Worm (Caenorhabditis elegans) whole organism, L1 larva: ENCODE data around the gene srz-63.

ENCODE experiments used
- C04F5.9 ChIP-seq: sonication (generic microtip); optimal IDR thresholded peaks from 2 replicates; lab custom pipeline; 2016; ENCODE audit warnings: missing genetic modification characterization, missing compliant biosample characterization
- Y116A8C.19 ChIP-seq: sonication (generic microtip); optimal IDR thresholded peaks from 2 replicates; lab custom pipeline; 2016; ENCODE audit warnings: missing compliant biosample characterization, missing genetic modification characterization, borderline replicate concordance
- aha-1 ChIP-seq: fragments of 150-350 bp; optimal IDR thresholded peaks from 2 replicates; lab custom pipeline; 2014; ENCODE audit warnings: missing biosample characterization, missing genetic modification characterization
- alr-1 ChIP-seq: fragments of 200-800 bp; sonication (Bioruptor generic); optimal IDR thresholded peaks from 2 replicates; lab custom pipeline; 2018; ENCODE audit warnings: borderline replicate concordance, mild to moderate bottlenecking, missing genetic modification characterization, missing compliant biosample characterization
- aly-2 ChIP-seq: fragments of 150-350 bp; optimal IDR thresholded peaks from 2 replicates; lab custom pipeline; 2014; ENCODE audit warnings: missing biosample characterization, missing genetic modification characterization
- blmp-1 ChIP-seq: fragments of 150-350 bp; optimal IDR thresholded peaks from 2 replicates; lab custom pipeline; 2014; ENCODE audit warnings: missing biosample characterization, missing genetic modification characterization
- ceh-63 ChIP-seq: fragments of 200-800 bp; sonication (Bioruptor generic); optimal IDR thresholded peaks from 2 replicates; lab custom pipeline; 2018; ENCODE audit warnings: mild to moderate bottlenecking, missing genetic modification characterization, missing compliant biosample characterization
- ceh-82 ChIP-seq, 3 experiments: fragments of 150-350 bp in 1 of 3; sonication (generic microtip) in 2 of 3; optimal IDR thresholded peaks; 2 replicates each; lab custom pipeline; 2014 to 2017; ENCODE audit warnings: missing biosample characterization in 3 of 3, missing genetic modification characterization in 3 of 3
- ceh-88 ChIP-seq: fragments of 200-800 bp; sonication (Bioruptor generic); IDR thresholded peaks from 2 replicates; pipeline ENCODE4 v1.3.6; 2022; ENCODE audit warnings: missing genetic modification characterization, missing compliant biosample characterization
- ces-1 ChIP-seq: fragments of 150-350 bp; optimal IDR thresholded peaks from 2 replicates; lab custom pipeline; 2014; ENCODE audit warnings: missing biosample characterization, missing genetic modification reagents, missing genetic modification characterization
- dsc-1 ChIP-seq: sonication (generic microtip); optimal IDR thresholded peaks from 2 replicates; lab custom pipeline; 2016; ENCODE audit warnings: mild to moderate bottlenecking, missing genetic modification characterization, missing compliant biosample characterization
- efl-1 ChIP-seq, 4 experiments: fragments of 150-350 bp; optimal IDR thresholded peaks in 3 of 4; peaks in 1 of 4; 1 replicate in 1 of 4; 2 replicates in 3 of 4; lab custom pipeline; 2014; ENCODE audit warnings: missing biosample characterization in 2 of 4, missing genetic modification characterization in 2 of 4, missing genetic modification reagents in 2 of 4
- efl-3 ChIP-seq: fragments of 200-800 bp; sonication (Bioruptor generic); optimal IDR thresholded peaks from 2 replicates; lab custom pipeline; 2018; ENCODE audit warnings: mild to moderate bottlenecking, missing genetic modification characterization, missing compliant biosample characterization
- elt-2 ChIP-seq: sonication (generic microtip); optimal IDR thresholded peaks from 2 replicates; lab custom pipeline; 2016; ENCODE audit warnings: missing genetic modification characterization, mild to moderate bottlenecking, inconsistent platforms, missing compliant biosample characterization, missing genetic modification reagents
- elt-3 ChIP-seq, 6 experiments: fragments of 150-350 bp in 1 of 6; sonication (generic microtip); optimal IDR thresholded peaks; 2 replicates each; lab custom pipeline; 2017 to 2018; ENCODE audit warnings: missing biosample characterization in 6 of 6, missing genetic modification characterization in 6 of 6, inconsistent platforms in 1 of 6
- fkh-10 ChIP-seq: sonication (generic microtip); optimal IDR thresholded peaks from 2 replicates; lab custom pipeline; 2017; ENCODE audit warnings: missing biosample characterization, missing genetic modification reagents, missing genetic modification characterization
- fkh-4 ChIP-seq: sonication (generic microtip); optimal IDR thresholded peaks from 2 replicates; lab custom pipeline; 2016; ENCODE audit warnings: missing compliant biosample characterization, missing genetic modification characterization, borderline replicate concordance
- fkh-8 ChIP-seq: sonication (generic microtip); optimal IDR thresholded peaks from 2 replicates; lab custom pipeline; 2016; ENCODE audit warnings: mild to moderate bottlenecking, missing genetic modification characterization, missing compliant biosample characterization
- hlh-4 ChIP-seq: sonication (generic microtip); optimal IDR thresholded peaks from 2 replicates; lab custom pipeline; 2016; ENCODE audit warnings: mild to moderate bottlenecking, missing genetic modification characterization, missing compliant biosample characterization
- hpl-2 ChIP-seq: fragments of 150-350 bp; optimal IDR thresholded peaks from 2 replicates; lab custom pipeline; 2014; ENCODE audit warnings: missing biosample characterization, missing genetic modification reagents, missing genetic modification characterization
- isw-1 ChIP-seq: fragments of 200-800 bp; sonication (Bioruptor generic); IDR thresholded peaks from 2 replicates; pipeline ENCODE4 v1.3.6; 2022; ENCODE audit warnings: missing genetic modification characterization, missing compliant biosample characterization
- jun-1 ChIP-seq: fragments of 150-350 bp; optimal IDR thresholded peaks from 2 replicates; lab custom pipeline; 2014; ENCODE audit warnings: missing biosample characterization, missing genetic modification reagents, missing genetic modification characterization
- lin-14 ChIP-seq: fragments of 200-800 bp; sonication (Bioruptor generic); optimal IDR thresholded peaks from 2 replicates; lab custom pipeline; 2018; ENCODE audit warnings: mild to moderate bottlenecking, missing genetic modification characterization, moderate library complexity, missing compliant biosample characterization
- lin-35 ChIP-seq, 2 experiments: fragments of 150-350 bp; optimal IDR thresholded peaks; 2 replicates each; lab custom pipeline; 2014; ENCODE audit warnings: missing biosample characterization in 2 of 2, missing genetic modification characterization in 2 of 2, missing genetic modification reagents in 2 of 2
- lin-39 ChIP-seq: fragments of 150-350 bp; optimal IDR thresholded peaks from 2 replicates; lab custom pipeline; 2014; ENCODE audit warnings: missing biosample characterization, missing genetic modification reagents, missing genetic modification characterization
- mep-1 ChIP-seq: fragments of 150-350 bp; optimal IDR thresholded peaks from 2 replicates; lab custom pipeline; 2014; ENCODE audit warnings: missing biosample characterization, missing genetic modification characterization
- nhr-11 ChIP-seq: fragments of 150-350 bp; optimal IDR thresholded peaks from 2 replicates; lab custom pipeline; 2014; ENCODE audit warnings: missing biosample characterization, missing genetic modification characterization
- nhr-20 ChIP-seq: sonication (generic microtip); optimal IDR thresholded peaks from 2 replicates; lab custom pipeline; 2016; ENCODE audit warnings: mild to moderate bottlenecking, missing genetic modification characterization, missing compliant biosample characterization
- nhr-47 ChIP-seq: sonication (generic microtip); optimal IDR thresholded peaks from 2 replicates; lab custom pipeline; 2016; ENCODE audit warnings: mild to moderate bottlenecking, missing genetic modification characterization, moderate library complexity, missing compliant biosample characterization
- nhr-71 ChIP-seq: sonication (generic microtip); optimal IDR thresholded peaks from 2 replicates; lab custom pipeline; 2016; ENCODE audit warnings: mild to moderate bottlenecking, missing genetic modification characterization, moderate library complexity, missing compliant biosample characterization
- nhr-76 ChIP-seq: sonication (generic microtip); optimal IDR thresholded peaks from 2 replicates; lab custom pipeline; 2017; ENCODE audit warnings: missing biosample characterization, missing genetic modification characterization
- nhr-77 ChIP-seq: fragments of 150-350 bp; optimal IDR thresholded peaks from 2 replicates; lab custom pipeline; 2014; ENCODE audit warnings: missing biosample characterization, missing genetic modification characterization
- nhr-84 ChIP-seq: sonication (generic microtip); optimal IDR thresholded peaks from 2 replicates; lab custom pipeline; 2017; ENCODE audit warnings: missing biosample characterization, missing genetic modification characterization
- rnt-1 ChIP-seq: sonication (generic microtip); optimal IDR thresholded peaks from 2 replicates; lab custom pipeline; 2016; ENCODE audit warnings: mild to moderate bottlenecking, missing genetic modification characterization, moderate library complexity, missing compliant biosample characterization
- sox-4 ChIP-seq: sonication (generic microtip); optimal IDR thresholded peaks from 2 replicates; lab custom pipeline; 2016; ENCODE audit warnings: missing genetic modification characterization, missing compliant biosample characterization
- sptf-1 ChIP-seq: fragments of 150-350 bp; optimal IDR thresholded peaks from 2 replicates; lab custom pipeline; 2014; ENCODE audit warnings: missing biosample characterization, missing genetic modification characterization
- tbx-2 ChIP-seq: sonication (generic microtip); optimal IDR thresholded peaks from 2 replicates; lab custom pipeline; 2016; ENCODE audit warnings: missing genetic modification characterization, missing compliant biosample characterization
- unc-62 ChIP-seq: fragments of 150-350 bp; optimal IDR thresholded peaks from 2 replicates; lab custom pipeline; 2014; ENCODE audit warnings: missing biosample characterization, missing genetic modification reagents, missing genetic modification characterization
- xbp-1 ChIP-seq: sonication (generic microtip); optimal IDR thresholded peaks from 2 replicates; lab custom pipeline; 2016; ENCODE audit warnings: missing genetic modification characterization, missing compliant biosample characterization
- zag-1 ChIP-seq: fragments of 150-350 bp; optimal IDR thresholded peaks from 2 replicates; lab custom pipeline; 2014; ENCODE audit warnings: missing biosample characterization, missing genetic modification characterization
- zip-4 ChIP-seq: fragments of 200-800 bp; sonication (Bioruptor generic); optimal IDR thresholded peaks from 2 replicates; lab custom pipeline; 2018; ENCODE audit warnings: mild to moderate bottlenecking, missing genetic modification characterization, moderate library complexity, missing compliant biosample characterization
- ztf-11 ChIP-seq, 2 experiments: sonication (generic microtip); optimal IDR thresholded peaks; 2 replicates each; lab custom pipeline; 2016 to 2017; ENCODE audit warnings: missing genetic modification characterization in 2 of 2, missing biosample characterization in 1 of 2, missing compliant biosample characterization in 1 of 2
- ztf-4 ChIP-seq: fragments of 150-350 bp; optimal IDR thresholded peaks from 2 replicates; lab custom pipeline; 2014; ENCODE audit warnings: missing biosample characterization, missing genetic modification characterization

Gene srz-63

DNA sequence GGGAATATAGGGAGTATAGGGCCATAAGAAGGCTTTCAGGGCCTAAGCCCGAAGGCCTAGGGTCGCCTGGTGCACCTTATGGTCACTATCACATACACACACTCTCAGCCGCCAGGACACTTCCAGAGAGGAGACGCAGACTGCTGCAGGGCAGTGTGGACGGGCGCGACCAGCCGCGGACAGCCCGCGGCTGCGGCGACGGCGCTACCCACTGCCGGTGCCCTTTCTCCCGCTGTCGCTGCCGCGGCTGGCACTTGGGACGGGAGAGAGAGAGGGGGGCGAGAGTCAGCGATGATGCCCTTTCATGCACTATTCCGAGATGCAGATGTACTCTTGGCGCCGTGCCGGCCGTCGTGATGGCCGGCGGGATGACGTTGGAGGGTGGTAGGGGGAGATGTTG, 40.6 kb upstream of the srz-63 start (continued):
- TF ChIP-seq xbp-1 (no peak), hpl-2 (GFP tag; lab: Kevin White, UChicago) (no peak), nhr-77 (tag; lab: Kevin White, UChicago) (no peak), jun-1 (peak; percentile 24), zag-1 (tag; lab: Kevin White, UChicago) (no peak), mep-1 (tag; lab: Kevin White, UChicago) (peak; percentile 14), fkh-4 (tag; lab: Kevin White, UChicago) (no peak), ztf-11 (tag; optimal IDR thresholded peaks at IDR 0.05; lab: Kevin White, UChicago) (peak in 1 of 2 experiments; percentile 43), nhr-20 (tag; lab: Kevin White, UChicago) (peak; percentile 5), fkh-10 (GFP tag; lab: Kevin White, UChicago) (peak; percentile 29)

DNA sequence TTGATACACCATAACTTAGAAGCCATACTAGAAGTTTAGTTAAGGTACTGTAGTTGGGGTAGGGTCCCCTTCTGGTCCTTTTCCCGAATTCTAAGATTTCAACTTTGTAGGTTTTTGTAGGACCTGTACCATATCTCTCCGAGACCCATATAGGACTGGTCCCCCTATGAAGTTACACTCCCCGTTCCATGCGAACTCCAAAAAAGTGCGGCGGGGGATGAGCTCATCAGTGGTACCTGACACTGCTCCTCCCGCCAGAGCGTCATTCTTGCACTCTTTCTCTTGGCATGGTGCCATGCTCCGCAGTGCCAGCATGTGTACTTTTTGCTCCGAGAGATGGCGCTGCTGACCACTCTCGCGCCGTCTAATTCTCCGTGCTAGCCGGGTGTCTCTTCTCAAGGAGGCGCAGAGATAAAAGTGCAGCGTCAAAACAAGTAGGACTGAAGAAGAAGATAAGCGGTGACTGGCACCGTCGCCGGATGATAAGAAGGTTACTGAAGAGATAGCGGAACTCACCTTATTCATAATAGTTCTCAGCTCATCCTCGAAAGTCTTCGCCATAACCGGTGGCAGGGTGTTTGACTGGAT, 38.9 kb upstream of the srz-63 start:
- no peak for TF ChIP-seq lin-39 (tag; lab: Kevin White, UChicago)
- no peak for TF ChIP-seq aha-1 (tag; lab: Kevin White, UChicago)
- no peak for TF ChIP-seq mep-1 (tag; lab: Kevin White, UChicago)
- TF ChIP-seq hpl-2 (GFP tag; lab: Kevin White, UChicago) = no peak
- TF ChIP-seq ceh-63 (GFP tag; lab: Kevin White, UChicago) = no peak
- TF ChIP-seq hlh-4 = no peak
- TF ChIP-seq ceh-82 (tag; optimal IDR thresholded peaks at IDR 0.05; lab: Kevin White, UChicago) = no peak
- no peak for TF ChIP-seq fkh-8 (tag; lab: Kevin White, UChicago)
- TF ChIP-seq rnt-1 (tag; lab: Kevin White, UChicago) = peak; percentile 21
- peak; percentile 17 for TF ChIP-seq ztf-4 (tag; lab: Kevin White, UChicago)
- TF ChIP-seq nhr-47 (tag; lab: Kevin White, UChicago) = no peak
- no peak for TF ChIP-seq aly-2 (tag; lab: Kevin White, UChicago)
- peak; percentile 16 for TF ChIP-seq lin-14 (GFP tag; lab: Kevin White, UChicago)
- TF ChIP-seq elt-2 (tag; lab: Kevin White, UChicago) = peak; percentile 42
- no peak for TF ChIP-seq nhr-11 (tag; lab: Kevin White, UChicago)
- TF ChIP-seq ces-1 = no peak
- TF ChIP-seq Y116A8C.19 (tag; lab: Kevin White, UChicago) = no peak
- TF ChIP-seq C04F5.9 (tag; lab: Kevin White, UChicago) = no peak
- TF ChIP-seq zag-1 (tag; lab: Kevin White, UChicago) = no peak
- TF ChIP-seq zip-4 (GFP tag; lab: Kevin White, UChicago) = no peak
- TF ChIP-seq efl-1 (optimal IDR thresholded peaks at IDR 0.05; lab: Kevin White, UChicago) = peak in 1 of 2 experiments; percentile 37
- peak in 1 of 2 experiments; percentile 40 for TF ChIP-seq efl-1 (GFP tag; optimal IDR thresholded peaks at IDR 0.05 in 1 of 2; lab: Kevin White, UChicago)
- peak; percentile 25 for TF ChIP-seq fkh-10 (GFP tag; lab: Kevin White, UChicago)
- no peak for TF ChIP-seq sptf-1 (tag; lab: Kevin White, UChicago)
- no peak for TF ChIP-seq nhr-71 (tag; lab: Kevin White, UChicago)
- TF ChIP-seq blmp-1 (tag; lab: Kevin White, UChicago) = peak; percentile 22
- no peak for TF ChIP-seq alr-1 (tag; lab: Kevin White, UChicago)
- no peak for TF ChIP-seq lin-35 (GFP tag; optimal IDR thresholded peaks at IDR 0.05; lab: Kevin White, UChicago)
- no peak for TF ChIP-seq nhr-76
- no peak for TF ChIP-seq efl-3 (GFP tag; lab: Kevin White, UChicago)
- no peak for TF ChIP-seq ceh-88 (GFP tag; lab: Robert Waterston, UW)
- no peak for TF ChIP-seq nhr-20 (tag; lab: Kevin White, UChicago)
- no peak for TF ChIP-seq isw-1 (GFP tag; lab: Robert Waterston, UW)
- TF ChIP-seq unc-62 (GFP tag; lab: Kevin White, UChicago) = no peak
- no peak for TF ChIP-seq sox-4
- TF ChIP-seq dsc-1 (tag; lab: Kevin White, UChicago) = no peak
- TF ChIP-seq elt-3 (tag; optimal IDR thresholded peaks at IDR 0.05; lab: Kevin White, UChicago) = peak in 1 of 6 experiments; percentile 10
- TF ChIP-seq nhr-84 = no peak
- no peak for TF ChIP-seq tbx-2
- TF ChIP-seq, all 84 proteins: peak for 8
